Worm (Caenorhabditis elegans): ENCODE data around the gene ctsa-2.

- TF ChIP-seq sox-4 (tag; optimal IDR thresholded peaks at IDR 0.05) = no peak
- TF ChIP-seq ceh-30 (tag; optimal IDR thresholded peaks at IDR 0.05) = no peak
- TF ChIP-seq ets-4 (tag; optimal IDR thresholded peaks at IDR 0.05) = no peak
- TF ChIP-seq unc-86 (tag; optimal IDR thresholded peaks at IDR 0.05) = no peak
- no peak for TF ChIP-seq ztf-16 (tag; optimal IDR thresholded peaks at IDR 0.05)
- TF ChIP-seq elt-2 (tag; optimal IDR thresholded peaks at IDR 0.05) = no peak
- TF ChIP-seq ceh-34 (tag; optimal IDR thresholded peaks at IDR 0.05) = no peak
- TF ChIP-seq tbx-2 (tag; optimal IDR thresholded peaks at IDR 0.05) = no peak
Measured at ce11 chrX:6437545-6437944, 7.1 kb upstream of the ctsa-2 start, which contains the start of gene K10C2.8.
